Fruit fly (Drosophila melanogaster) whole organism, embryonic: ENCODE data around the gene Vps53.
A peak's percentile ranks its signal among the peaks of the same experiment; 100 is the strongest.

Source experiments
- Atf6 ChIP-seq: fragments of 200-800 bp; sonication (Bioruptor generic); IDR thresholded peaks from 2 replicates; pipeline ENCODE4 v1.3.6; 2022; ENCODE audit warnings: missing biosample characterization, missing genetic modification characterization
- CG10274 ChIP-seq: fragments of 200-800 bp; sonication (Bioruptor generic); optimal IDR thresholded peaks from 3 replicates; lab custom pipeline; 2017; ENCODE audit warnings: missing biosample characterization, mild to moderate bottlenecking, missing genetic modification characterization
- CG11560 ChIP-seq: fragments of 200-800 bp; sonication (Bioruptor generic); IDR thresholded peaks from 3 replicates; pipeline ENCODE4 v1.3.6; 2022; ENCODE audit warnings: missing biosample characterization, missing genetic modification characterization
- CG11723 ChIP-seq: fragments of 200-800 bp; sonication (Bioruptor generic); optimal IDR thresholded peaks from 2 replicates; lab custom pipeline; 2017; ENCODE audit warnings: missing biosample characterization, mild to moderate bottlenecking, missing genetic modification characterization
- CG14965 ChIP-seq: fragments of 200-800 bp; sonication (Bioruptor generic); optimal IDR thresholded peaks from 2 replicates; lab custom pipeline; 2016; ENCODE audit warnings: missing biosample characterization, missing genetic modification characterization, borderline replicate concordance
- CG16815 ChIP-seq: fragments of 200-800 bp; sonication (Bioruptor generic); optimal IDR thresholded peaks from 3 replicates; lab custom pipeline; 2017; ENCODE audit warnings: missing biosample characterization, mild to moderate bottlenecking, missing genetic modification characterization
- CG16863 ChIP-seq: fragments of 200-800 bp; sonication (Bioruptor generic); optimal IDR thresholded peaks from 3 replicates; lab custom pipeline; 2016; ENCODE audit warnings: missing biosample characterization, missing genetic modification characterization
- CG18619 ChIP-seq: fragments of 200-800 bp; sonication (Bioruptor generic); optimal IDR thresholded peaks from 3 replicates; lab custom pipeline; 2017; ENCODE audit warnings: missing biosample characterization, mild to moderate bottlenecking, missing genetic modification characterization
- CG2116 ChIP-seq: fragments of 200-800 bp; sonication (Bioruptor generic); optimal IDR thresholded peaks from 3 replicates; lab custom pipeline; 2018; ENCODE audit warnings: missing biosample characterization, mild to moderate bottlenecking, missing genetic modification characterization
- CG2712 ChIP-seq: fragments of 200-800 bp; optimal IDR thresholded peaks from 3 replicates; lab custom pipeline; 2019; ENCODE audit warnings: missing biosample characterization, mild to moderate bottlenecking, missing genetic modification characterization, moderate library complexity
- CG2889 ChIP-seq: fragments of 200-800 bp; sonication (Bioruptor generic); IDR thresholded peaks from 3 replicates; pipeline ENCODE4 v1.3.6; 2022; ENCODE audit warnings: missing biosample characterization, missing genetic modification characterization
- CG32772 ChIP-seq: fragments of 200-800 bp; sonication (Bioruptor generic); IDR thresholded peaks from 2 replicates; pipeline ENCODE4 v1.3.6; 2022; ENCODE audit warnings: missing biosample characterization, missing genetic modification characterization
- CG33213 ChIP-seq: fragments of 200-800 bp; sonication (Bioruptor generic); optimal IDR thresholded peaks from 3 replicates; lab custom pipeline; 2016; ENCODE audit warnings: missing biosample characterization, missing genetic modification characterization
- CG42726 ChIP-seq: fragments of 200-800 bp; sonication (Bioruptor generic); IDR thresholded peaks from 2 replicates; pipeline ENCODE4 v1.3.6; 2022; ENCODE audit warnings: missing biosample characterization, missing genetic modification characterization; ENCODE audit not compliant: partially characterized antibody
- CG6254 ChIP-seq: fragments of 200-800 bp; sonication (Bioruptor generic); optimal IDR thresholded peaks from 3 replicates; lab custom pipeline; 2017; ENCODE audit warnings: mild to moderate bottlenecking, missing biosample characterization, missing genetic modification reagents, missing genetic modification characterization
- CG6689 ChIP-seq: fragments of 200-800 bp; sonication (Bioruptor generic); IDR thresholded peaks from 2 replicates; pipeline ENCODE4 v1.3.6; 2022; ENCODE audit warnings: missing biosample characterization, missing genetic modification characterization
- CG7357 ChIP-seq: fragments of 200-800 bp; sonication (Bioruptor generic); IDR thresholded peaks from 3 replicates; pipeline ENCODE4 v1.3.6; 2022; ENCODE audit warnings: missing biosample characterization, missing genetic modification characterization
- CG7745 ChIP-seq: fragments of 200-800 bp; sonication (Bioruptor generic); optimal IDR thresholded peaks from 2 replicates; lab custom pipeline; 2018; ENCODE audit warnings: missing biosample characterization, mild to moderate bottlenecking, missing genetic modification characterization, moderate library complexity
- CG7786 ChIP-seq: fragments of 200-800 bp; sonication (Bioruptor generic); optimal IDR thresholded peaks from 2 replicates; lab custom pipeline; 2016; ENCODE audit warnings: missing biosample characterization, missing genetic modification characterization
- Doc2 ChIP-seq: fragments of 200-800 bp; sonication (Bioruptor generic); IDR thresholded peaks from 2 replicates; pipeline ENCODE4 v1.3.6; 2022; ENCODE audit warnings: missing biosample characterization, missing genetic modification characterization
- HHEX ChIP-seq: fragments of 200-800 bp; sonication (Bioruptor generic); optimal IDR thresholded peaks from 3 replicates; lab custom pipeline; 2017; ENCODE audit warnings: missing biosample characterization, mild to moderate bottlenecking, missing genetic modification characterization, missing genetic modification reagents
- HLH54F ChIP-seq: fragments of 200-800 bp; sonication (Bioruptor generic); optimal IDR thresholded peaks from 3 replicates; lab custom pipeline; 2016; ENCODE audit warnings: missing biosample characterization, missing genetic modification characterization
- Hand ChIP-seq: fragments of 200-800 bp; sonication (Bioruptor generic); optimal IDR thresholded peaks from 2 replicates; lab custom pipeline; 2017; ENCODE audit warnings: mild to moderate bottlenecking, missing biosample characterization, missing genetic modification reagents, missing genetic modification characterization
- NC2β ChIP-seq: fragments of 200-800 bp; sonication (Bioruptor generic); optimal IDR thresholded peaks from 2 replicates; lab custom pipeline; 2016; ENCODE audit warnings: missing biosample characterization, missing genetic modification characterization
- Nf-YC ChIP-seq: fragments of 200-800 bp; optimal IDR thresholded peaks from 3 replicates; lab custom pipeline; 2019; ENCODE audit warnings: missing biosample characterization, mild to moderate bottlenecking, missing genetic modification characterization, moderate library complexity
- ase ChIP-seq: fragments of 200-800 bp; sonication (Bioruptor generic); IDR thresholded peaks from 3 replicates; pipeline ENCODE4 v1.3.6; 2022; ENCODE audit warnings: missing biosample characterization, missing genetic modification characterization
- bowl ChIP-seq: fragments of 200-800 bp; sonication (Bioruptor generic); IDR thresholded peaks from 2 replicates; pipeline ENCODE4 v1.3.6; 2022; ENCODE audit warnings: missing biosample characterization, missing genetic modification characterization
- da ChIP-seq: fragments of 200-800 bp; sonication (Bioruptor generic); optimal IDR thresholded peaks from 2 replicates; lab custom pipeline; 2016; ENCODE audit warnings: missing biosample characterization, missing genetic modification characterization
- ewg ChIP-seq: fragments of 200-800 bp; sonication (Bioruptor generic); optimal IDR thresholded peaks from 3 replicates; lab custom pipeline; 2017; ENCODE audit warnings: mild to moderate bottlenecking, missing biosample characterization, missing genetic modification reagents, missing genetic modification characterization
- gfzf ChIP-seq: fragments of 200-800 bp; sonication (Bioruptor generic); optimal IDR thresholded peaks from 2 replicates; lab custom pipeline; 2016; ENCODE audit warnings: missing biosample characterization, mild to moderate bottlenecking, missing genetic modification characterization, moderate library complexity
- gsb-n ChIP-seq: fragments of 200-800 bp; sonication (Bioruptor generic); optimal IDR thresholded peaks from 3 replicates; lab custom pipeline; 2018; ENCODE audit warnings: missing biosample characterization, mild to moderate bottlenecking, missing genetic modification characterization
- hb ChIP-seq: fragments of 200-800 bp; sonication (Bioruptor generic); IDR thresholded peaks from 3 replicates; pipeline ENCODE4 v1.3.6; 2022; ENCODE audit warnings: missing biosample characterization, missing genetic modification characterization; ENCODE audit not compliant: partially characterized antibody
- her ChIP-seq: fragments of 200-800 bp; sonication (Bioruptor generic); optimal IDR thresholded peaks from 2 replicates; lab custom pipeline; 2016; ENCODE audit warnings: missing biosample characterization, missing genetic modification characterization
- jing ChIP-seq: fragments of 200-800 bp; sonication (Bioruptor generic); optimal IDR thresholded peaks from 2 replicates; lab custom pipeline; 2018; ENCODE audit warnings: missing biosample characterization, mild to moderate bottlenecking, missing genetic modification characterization
- lab ChIP-seq: fragments of 200-800 bp; sonication (Bioruptor generic); optimal IDR thresholded peaks from 3 replicates; lab custom pipeline; 2017; ENCODE audit warnings: missing biosample characterization, missing genetic modification characterization, mild to moderate bottlenecking, moderate library complexity, missing genetic modification reagents
- lmd ChIP-seq: fragments of 200-800 bp; sonication (Bioruptor generic); IDR thresholded peaks from 2 replicates; pipeline ENCODE4 v1.3.6; 2022; ENCODE audit warnings: missing biosample characterization, missing genetic modification characterization
- lov ChIP-seq, 2 experiments: fragments of 200-800 bp in 1 of 2; fragments of >200 bp in 1 of 2; sonication (Bioruptor generic) in 1 of 2; IDR thresholded peaks in 1 of 2; optimal IDR thresholded peaks in 1 of 2; 2 replicates in 1 of 2; 3 replicates in 1 of 2; pipeline versions ENCODE4 v1.3.6 to Lab custom; 2017 to 2022; ENCODE audit warnings: missing biosample characterization in 1 of 2, missing genetic modification characterization in 1 of 2
- mirr ChIP-seq: fragments of 200-800 bp; sonication (Bioruptor generic); optimal IDR thresholded peaks from 3 replicates; lab custom pipeline; 2018; ENCODE audit warnings: missing biosample characterization, mild to moderate bottlenecking, missing genetic modification characterization
- org-1 ChIP-seq: fragments of 200-800 bp; sonication (Bioruptor generic); optimal IDR thresholded peaks from 2 replicates; lab custom pipeline; 2017; ENCODE audit warnings: missing biosample characterization, missing genetic modification characterization
- seq ChIP-seq: fragments of 200-800 bp; sonication (Bioruptor generic); IDR thresholded peaks from 2 replicates; pipeline ENCODE4 v1.3.6; 2022; ENCODE audit warnings: missing biosample characterization, missing genetic modification characterization
- sim ChIP-seq: fragments of 200-800 bp; sonication (Bioruptor generic); IDR thresholded peaks from 2 replicates; pipeline ENCODE4 v1.3.6; 2022; ENCODE audit warnings: missing biosample characterization, missing genetic modification characterization
- slbo ChIP-seq: fragments of 200-800 bp; sonication (Bioruptor generic); IDR thresholded peaks from 2 replicates; pipeline ENCODE4 v1.3.6; 2022; ENCODE audit warnings: missing biosample characterization, missing genetic modification characterization
- stc ChIP-seq: fragments of 200-800 bp; sonication (Bioruptor generic); IDR thresholded peaks from 2 replicates; pipeline ENCODE4 v1.3.6; 2022; ENCODE audit warnings: missing biosample characterization, missing genetic modification characterization
- sug ChIP-seq: fragments of 200-800 bp; optimal IDR thresholded peaks from 2 replicates; lab custom pipeline; 2019; ENCODE audit warnings: missing biosample characterization, mild to moderate bottlenecking, missing genetic modification characterization, moderate library complexity
- tll ChIP-seq, 2 experiments: fragments of 200-800 bp in 1 of 2; fragments of >200 bp in 1 of 2; sonication (Bioruptor generic) in 1 of 2; optimal IDR thresholded peaks; 2 replicates each; lab custom pipeline; 2017 to 2019; ENCODE audit warnings: missing biosample characterization in 2 of 2, missing genetic modification characterization in 2 of 2, mild to moderate bottlenecking in 1 of 2, moderate library complexity in 1 of 2
- tna ChIP-seq: fragments of 200-800 bp; sonication (Bioruptor generic); IDR thresholded peaks from 2 replicates; pipeline ENCODE4 v1.3.6; 2022; ENCODE audit warnings: missing biosample characterization, missing genetic modification characterization; ENCODE audit not compliant: partially characterized antibody
- trh ChIP-seq: fragments of 200-800 bp; sonication (Bioruptor generic); optimal IDR thresholded peaks from 2 replicates; lab custom pipeline; 2016; ENCODE audit warnings: missing biosample characterization, missing genetic modification characterization
- tx ChIP-seq: fragments of 200-800 bp; sonication (Bioruptor generic); optimal IDR thresholded peaks from 2 replicates; lab custom pipeline; 2016; ENCODE audit warnings: missing biosample characterization, missing genetic modification characterization
- vfl ChIP-seq: fragments of 200-800 bp; sonication (Bioruptor generic); optimal IDR thresholded peaks from 2 replicates; lab custom pipeline; 2016; ENCODE audit warnings: missing biosample characterization, missing genetic modification characterization

Vps53 gene

dm6 chr2L:4371516-4372136, 14.2 kb downstream of the Vps53 start (continued):
- no peak for TF ChIP-seq vfl (GFP tag; lab: Kevin White, UChicago)
- TF ChIP-seq CG11723 = peak; percentile 43
- TF ChIP-seq Hand (GFP tag; lab: Kevin White, UChicago) = no peak
- TF ChIP-seq Doc2 = no peak
- peak; percentile 24 for TF ChIP-seq NC2β
- TF ChIP-seq HLH54F = no peak
- TF ChIP-seq CG32772 (GFP tag; lab: Robert Waterston, UW) = no peak
- TF ChIP-seq sug = no peak
- TF ChIP-seq tna (GFP tag; lab: Robert Waterston, UW) = 0 out of 2 replicates have a peak, but pooled peaks have one; percentile 17
- no peak for TF ChIP-seq ase
- TF ChIP-seq sim (GFP tag; lab: Robert Waterston, UW) = peak; percentile 25; the same call in 1 of the 2 replicates
- peak; percentile 23 to 67 for TF ChIP-seq tll (GFP tag; optimal IDR thresholded peaks at IDR 0.05; lab: Kevin White, UChicago)
- no peak for TF ChIP-seq CG2889 (GFP tag; lab: Robert Waterston, UW)
- TF ChIP-seq CG2116 (GFP tag; lab: Kevin White, UChicago) = no peak
- no peak for TF ChIP-seq gfzf (GFP tag; lab: Kevin White, UChicago)
- no peak for TF ChIP-seq bowl (GFP tag; lab: Robert Waterston, UW)
- TF ChIP-seq gsb-n = peak; percentile 71
- peak; percentile 66; the same call in 1 of the 3 replicates for TF ChIP-seq hb (GFP tag; lab: Robert Waterston, UW)
- TF ChIP-seq CG42726 (GFP tag; lab: Robert Waterston, UW) = 0 out of 2 replicates have a peak, but pooled peaks have one; percentile 41
- TF ChIP-seq CG18619 (GFP tag; lab: Kevin White, UChicago) = peak; percentile 46
- no peak for TF ChIP-seq CG16863 (GFP tag; lab: Kevin White, UChicago)
- no peak for TF ChIP-seq CG7786 (GFP tag; lab: Kevin White, UChicago)
- peak; percentile 5 for TF ChIP-seq mirr (GFP tag; lab: Kevin White, UChicago)
- no peak for TF ChIP-seq her (GFP tag; lab: Kevin White, UChicago)
- peak; percentile 14 for TF ChIP-seq CG6254 (GFP tag; lab: Kevin White, UChicago)
- TF ChIP-seq Atf6 = no peak
- TF ChIP-seq tx (GFP tag; lab: Kevin White, UChicago) = no peak
- TF ChIP-seq lmd = peak; percentile 47; the same call in 1 of the 2 replicates
- TF ChIP-seq trh (GFP tag; lab: Kevin White, UChicago) = no peak
- TF ChIP-seq da (GFP tag; lab: Kevin White, UChicago) = peak; percentile 6
- TF ChIP-seq org-1 (GFP tag; lab: Kevin White, UChicago) = peak; percentile 50
- peak; percentile 71 for TF ChIP-seq Nf-YC
- peak; percentile 86 for TF ChIP-seq CG2712 (tag; lab: Kevin White, UChicago)
- TF ChIP-seq lov (optimal IDR thresholded peaks at IDR 0.05; lab: Kevin White, UChicago) = peak; percentile 20
- TF ChIP-seq lov (GFP tag; IDR thresholded peaks at IDR 0.05; lab: Robert Waterston, UW) = 0 out of 3 replicates have a peak, but pooled peaks have one; percentile 7
- peak; percentile 52; the same call in 1 of the 2 replicates for TF ChIP-seq stc (GFP tag; lab: Robert Waterston, UW)
- TF ChIP-seq HHEX (GFP tag; lab: Kevin White, UChicago) = no peak
- TF ChIP-seq CG6689 = peak; percentile 56
- TF ChIP-seq CG10274 (GFP tag; lab: Kevin White, UChicago) = no peak
- TF ChIP-seq lab (GFP tag; lab: Kevin White, UChicago) = peak; percentile 52
- TF ChIP-seq CG7357 (GFP tag; lab: Robert Waterston, UW) = 0 out of 3 replicates have a peak, but pooled peaks have one; percentile 15
- peak; percentile 42 for TF ChIP-seq CG7745
- TF ChIP-seq slbo (GFP tag; lab: Robert Waterston, UW) = 0 out of 2 replicates have a peak, but pooled peaks have one; percentile 8
- no peak for TF ChIP-seq CG33213
- no peak for TF ChIP-seq jing
- TF ChIP-seq CG14965 (GFP tag; lab: Kevin White, UChicago) = no peak
- peak; percentile 62 for TF ChIP-seq CG16815 (GFP tag; lab: Kevin White, UChicago)
- TF ChIP-seq seq (GFP tag; lab: Robert Waterston, UW) = peak; percentile 71
- TF ChIP-seq ewg = peak; percentile 26
- no peak for TF ChIP-seq CG11560 (tag; lab: Robert Waterston, UW)
